Fruit fly (Drosophila melanogaster): ENCODE measurements around the gene kmr.

Gene kmr

DNA sequence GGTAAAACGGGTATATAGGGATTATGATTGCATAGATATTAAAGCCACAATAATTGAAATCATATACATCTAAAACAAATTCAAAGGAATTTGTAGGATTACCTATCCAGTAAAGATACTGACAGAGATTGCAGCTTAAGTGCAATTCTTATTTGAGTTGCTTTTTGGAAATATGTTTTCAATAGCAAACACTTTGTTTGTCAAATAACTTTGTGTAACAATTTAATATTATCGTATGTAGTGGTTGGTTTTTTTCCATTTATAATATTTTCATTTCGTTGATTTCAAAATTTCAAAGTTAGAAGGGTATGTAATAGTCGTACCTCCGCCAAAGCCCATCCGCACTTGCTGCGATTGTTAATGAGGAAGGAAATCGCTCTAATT is 91.7 kb downstream of the kmr start (continued):
- no peak for TF ChIP-seq fd85E (GFP tag; optimal IDR thresholded peaks at IDR 0.05)
- TF ChIP-seq net (GFP tag; optimal IDR thresholded peaks at IDR 0.05): peak; percentile 67
- TF ChIP-seq CG10669 (GFP tag; optimal IDR thresholded peaks at IDR 0.05): peak; percentile 23
- TF ChIP-seq CG7368 (GFP tag; optimal IDR thresholded peaks at IDR 0.05): peak; percentile 2
- peak; percentile 75 for TF ChIP-seq CG8119 (GFP tag; IDR thresholded peaks at IDR 0.05)
- peak; percentile 16 for TF ChIP-seq CG8632 (GFP tag; optimal IDR thresholded peaks at IDR 0.05)
- no peak for TF ChIP-seq Blimp-1 (GFP tag; optimal IDR thresholded peaks at IDR 0.05)
- TF ChIP-seq CG3032 (tag; optimal IDR thresholded peaks at IDR 0.05): peak; percentile 28
- no peak for TF ChIP-seq Gug (GFP tag; IDR thresholded peaks at IDR 0.05)
- peak; percentile 29 for TF ChIP-seq CG16779 (tag; optimal IDR thresholded peaks at IDR 0.05)
- TF ChIP-seq achi (GFP tag; optimal IDR thresholded peaks at IDR 0.05): peak; percentile 68
- TF ChIP-seq eg (GFP tag; IDR thresholded peaks at IDR 0.05): peak; percentile 59
- TF ChIP-seq Hr39 (GFP tag; optimal IDR thresholded peaks at IDR 0.05): peak; percentile 49
- no peak for TF ChIP-seq dsx (GFP tag; optimal IDR thresholded peaks at IDR 0.05; ENCODE audit: poor library complexity, severe bottlenecking)
- peak; percentile 33 for TF ChIP-seq fd59A (GFP tag; optimal IDR thresholded peaks at IDR 0.05)
- TF ChIP-seq Met (GFP tag; optimal IDR thresholded peaks at IDR 0.05): peak; percentile 55
- peak; percentile 71 for TF ChIP-seq OdsH (GFP tag; optimal IDR thresholded peaks at IDR 0.05)
- TF ChIP-seq Eip75B (GFP tag; optimal IDR thresholded peaks at IDR 0.05): peak; percentile 70
- peak; percentile 44 for TF ChIP-seq Smox (GFP tag; optimal IDR thresholded peaks at IDR 0.05)
- TF ChIP-seq Hr4 (GFP tag; optimal IDR thresholded peaks at IDR 0.05): peak; percentile 87
- TF ChIP-seq CG34406 (GFP tag; optimal IDR thresholded peaks at IDR 0.05): peak; percentile 46
- TF ChIP-seq CG11902 (GFP tag; optimal IDR thresholded peaks at IDR 0.05): peak; percentile 37
- TF ChIP-seq CG15336 (GFP tag; IDR thresholded peaks at IDR 0.05): peak; percentile 65
- no peak for TF ChIP-seq CG9139 (GFP tag; optimal IDR thresholded peaks at IDR 0.05)
- peak in 1 of 2 experiments; percentile 25 for TF ChIP-seq ss (GFP tag; optimal IDR thresholded peaks at IDR 0.05)
- TF ChIP-seq pdm3 (GFP tag; optimal IDR thresholded peaks at IDR 0.05): peak; percentile 75
- TF ChIP-seq CG10631 (GFP tag; optimal IDR thresholded peaks at IDR 0.05): peak; percentile 55
- TF ChIP-seq Hr38 (GFP tag; optimal IDR thresholded peaks at IDR 0.05): no peak
- TF ChIP-seq Sox102F (GFP tag; optimal IDR thresholded peaks at IDR 0.05): peak; percentile 44
- TF ChIP-seq esn (GFP tag; optimal IDR thresholded peaks at IDR 0.05): peak; percentile 68
- no peak for TF ChIP-seq fkh (GFP tag; optimal IDR thresholded peaks at IDR 0.05)

DNA sequence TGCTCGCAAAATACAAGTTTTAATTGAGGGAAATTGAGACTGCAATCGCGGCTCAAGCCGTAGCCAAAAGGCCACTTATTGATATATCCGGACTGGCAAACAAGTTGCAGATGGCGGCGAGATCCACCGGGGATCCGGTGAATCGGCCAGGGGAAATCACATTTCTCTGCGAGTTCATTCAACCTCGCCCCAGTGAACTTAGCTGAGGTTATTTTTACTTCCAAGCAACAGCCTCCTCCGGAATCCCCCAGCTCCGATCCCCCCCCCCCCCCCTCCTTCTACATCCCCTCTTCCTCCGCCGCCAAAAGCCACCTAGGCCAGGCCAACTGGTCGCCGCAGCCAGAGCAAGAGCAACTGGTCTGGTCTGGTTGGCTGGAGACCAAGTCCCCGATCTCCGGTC is 92.3 kb downstream of the kmr start:
- TF ChIP-seq CG11294 (GFP tag; IDR thresholded peaks at IDR 0.05): no peak
- TF ChIP-seq CG31627 (GFP tag; optimal IDR thresholded peaks at IDR 0.05): no peak
- TF ChIP-seq CG32006 (GFP tag; optimal IDR thresholded peaks at IDR 0.05): no peak
- TF ChIP-seq CG1621 (tag; optimal IDR thresholded peaks at IDR 0.05): peak; percentile 9
- TF ChIP-seq svp (GFP tag): peak; percentile 16
- TF ChIP-seq esn (GFP tag; optimal IDR thresholded peaks at IDR 0.05): no peak
- TF ChIP-seq cyc (GFP tag; optimal IDR thresholded peaks at IDR 0.05): no peak
- no peak for TF ChIP-seq dac (GFP tag; optimal IDR thresholded peaks at IDR 0.05)
- peak; percentile 49; the same call in 1 of the 3 replicates for TF ChIP-seq eg (GFP tag; IDR thresholded peaks at IDR 0.05)
- TF ChIP-seq Lpt (GFP tag; optimal IDR thresholded peaks at IDR 0.05): peak; percentile 19
- no peak for TF ChIP-seq spab (GFP tag; optimal IDR thresholded peaks at IDR 0.05)
- TF ChIP-seq OdsH (GFP tag; optimal IDR thresholded peaks at IDR 0.05): no peak
- no peak for TF ChIP-seq CG10631 (GFP tag; optimal IDR thresholded peaks at IDR 0.05)
- TF ChIP-seq CG6163 (GFP tag; IDR thresholded peaks at IDR 0.05): no peak

DNA sequence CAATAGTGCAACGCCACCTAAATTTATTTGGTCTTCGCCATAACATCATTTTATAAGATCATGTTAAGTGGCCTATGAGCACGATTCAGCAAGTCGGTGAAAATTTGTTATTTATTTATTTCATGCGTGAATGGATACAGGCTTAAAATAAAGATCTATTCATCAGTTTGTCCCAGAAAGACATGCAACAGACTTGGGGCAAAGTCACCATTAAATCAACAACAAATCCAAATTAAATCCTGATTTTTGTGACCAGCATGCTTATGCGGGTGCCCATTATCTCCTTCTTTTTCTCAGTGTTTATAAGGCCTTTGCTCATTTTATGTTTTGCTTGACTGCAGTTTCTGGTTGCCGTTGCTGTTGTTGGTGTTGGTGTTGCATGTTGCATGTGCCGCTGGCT is 92.9 kb downstream of the kmr start:
- TF ChIP-seq CG4318 (GFP tag; optimal IDR thresholded peaks at IDR 0.05): peak; percentile 83
- peak; percentile 47 for TF ChIP-seq CG6792 (GFP tag; optimal IDR thresholded peaks at IDR 0.05)
- no peak for TF ChIP-seq Blimp-1 (GFP tag; optimal IDR thresholded peaks at IDR 0.05)
- peak; percentile 44; the same call in 1 of the 2 replicates for TF ChIP-seq Gug (GFP tag; IDR thresholded peaks at IDR 0.05)
- peak; percentile 37 for TF ChIP-seq Sox15 (GFP tag; optimal IDR thresholded peaks at IDR 0.05)
- peak; percentile 66 for TF ChIP-seq Sox14 (GFP tag; optimal IDR thresholded peaks at IDR 0.05)
- peak; percentile 49 for TF ChIP-seq CG7368 (GFP tag; optimal IDR thresholded peaks at IDR 0.05)
- no peak for TF ChIP-seq CG9139 (GFP tag; optimal IDR thresholded peaks at IDR 0.05)
- no peak for TF ChIP-seq Lpt (GFP tag; optimal IDR thresholded peaks at IDR 0.05)
- TF ChIP-seq Sox102F (GFP tag; optimal IDR thresholded peaks at IDR 0.05): peak; percentile 41
- peak; percentile 62 for TF ChIP-seq CG3919 (GFP tag; optimal IDR thresholded peaks at IDR 0.05)
- TF ChIP-seq achi (GFP tag; optimal IDR thresholded peaks at IDR 0.05): peak; percentile 70
- TF ChIP-seq CG34406 (GFP tag; optimal IDR thresholded peaks at IDR 0.05): peak; percentile 50
- peak; percentile 34 for TF ChIP-seq CG8632 (GFP tag; optimal IDR thresholded peaks at IDR 0.05)
- peak; percentile 46 for TF ChIP-seq Met (GFP tag; optimal IDR thresholded peaks at IDR 0.05)
- TF ChIP-seq dsx (GFP tag; optimal IDR thresholded peaks at IDR 0.05; ENCODE audit: poor library complexity, severe bottlenecking): peak; percentile 18
- no peak for TF ChIP-seq CG1621 (tag; optimal IDR thresholded peaks at IDR 0.05)
- TF ChIP-seq Eip93F (GFP tag; optimal IDR thresholded peaks at IDR 0.05): no peak
- TF ChIP-seq CG16779 (tag; optimal IDR thresholded peaks at IDR 0.05): no peak
- peak; percentile 68 for TF ChIP-seq net (GFP tag; optimal IDR thresholded peaks at IDR 0.05)
- peak; percentile 8 for TF ChIP-seq CG11762 (GFP tag; optimal IDR thresholded peaks at IDR 0.05; ENCODE audit: insufficient read depth)
